Worm (Caenorhabditis elegans) whole organism, L4 larva: ENCODE results near the gene F37A4.6.

Source experiments
- R02D3.7 ChIP-seq: fragments of 150-350 bp; sonication (generic microtip); optimal IDR thresholded peaks from 3 replicates; lab custom pipeline; 2014; ENCODE audit warnings: missing biosample characterization, missing genetic modification characterization
- ama-1 ChIP-seq: fragments of 150-350 bp; optimal IDR thresholded peaks from 2 replicates; lab custom pipeline; 2014; ENCODE audit warnings: inconsistent platforms, mixed read lengths
- daf-8 ChIP-seq: fragments of 200-800 bp; sonication (Bioruptor generic); IDR thresholded peaks from 2 replicates; pipeline ENCODE4 v1.3.6; 2022; ENCODE audit warnings: missing genetic modification characterization, missing compliant biosample characterization
- dpl-1 ChIP-seq: fragments of 150-350 bp; optimal IDR thresholded peaks from 2 replicates; lab custom pipeline; 2014; ENCODE audit warnings: missing biosample characterization, missing genetic modification reagents, missing genetic modification characterization
- hmg-1.1 ChIP-seq: fragments of 200-800 bp; sonication (Bioruptor generic); IDR thresholded peaks from 2 replicates; pipeline ENCODE4 v1.3.6; 2022; ENCODE audit warnings: missing genetic modification reagents, missing genetic modification characterization, missing compliant biosample characterization
- lin-15B ChIP-seq: fragments of 150-350 bp; sonication (generic microtip); optimal IDR thresholded peaks from 3 replicates; lab custom pipeline; 2014; ENCODE audit warnings: missing biosample characterization, missing genetic modification characterization
- madf-9 ChIP-seq: fragments of 200-800 bp; sonication (Bioruptor generic); conservative IDR thresholded peaks from 2 replicates; pipeline ENCODE4 v1.3.6; 2022; ENCODE audit warnings: missing genetic modification reagents, missing genetic modification characterization, missing compliant biosample characterization
- nhr-237 ChIP-seq: sonication (generic microtip); optimal IDR thresholded peaks from 2 replicates; lab custom pipeline; 2017; ENCODE audit warnings: missing biosample characterization, missing genetic modification characterization
- tra-1 ChIP-seq: fragments of 200-800 bp; sonication (Bioruptor generic); IDR thresholded peaks from 2 replicates; pipeline ENCODE4 v1.3.6; 2022; ENCODE audit warnings: missing genetic modification reagents, missing genetic modification characterization, missing compliant biosample characterization

- TF ChIP-seq daf-8 (GFP tag; lab: Robert Waterston, UW) (no peak), madf-9 (no peak), R02D3.7 (no peak), ama-1 (no peak), lin-15B (tag; lab: Kevin White, UChicago) (no peak), nhr-237 (tag; lab: Kevin White, UChicago) (no peak), hmg-1.1 (GFP tag; lab: Robert Waterston, UW) (no peak), dpl-1 (GFP tag; lab: Kevin White, UChicago) (no peak), tra-1 (no peak)
These were observed 51.2 kb downstream of the F37A4.6 start for ce11 chrIII:6756769-6757168.
